Worm (Caenorhabditis elegans): Measurements from ENCODE around the gene osm-1.

Gene osm-1

ce11 chrX:16558776-16559175 is 18.3 kb downstream of the osm-1 start (continued):
- no peak for TF ChIP-seq nhr-42 (GFP tag; IDR thresholded peaks at IDR 0.05)
- 0 out of 2 replicates have a peak, but pooled peaks have one; percentile 54 for TF ChIP-seq dmd-8 (GFP tag; IDR thresholded peaks at IDR 0.05)
- TF ChIP-seq nhr-76 (tag; optimal IDR thresholded peaks at IDR 0.05): no peak
- no peak for TF ChIP-seq fos-1 (tag; optimal IDR thresholded peaks at IDR 0.05)
- TF ChIP-seq hlh-11 (tag; optimal IDR thresholded peaks at IDR 0.05): peak; percentile 45
- TF ChIP-seq spr-1 (tag; optimal IDR thresholded peaks at IDR 0.05): no peak
- TF ChIP-seq sdz-12 (GFP tag; optimal IDR thresholded peaks at IDR 0.05): no peak
- TF ChIP-seq Y105C5A.15 (GFP tag; IDR thresholded peaks at IDR 0.05): no peak
- peak; percentile 48; the same call in 1 of the 2 replicates for TF ChIP-seq pha-4 (GFP tag; IDR thresholded peaks at IDR 0.05)
- TF ChIP-seq pha-4 (tag; optimal IDR thresholded peaks at IDR 0.05): no peak
- TF ChIP-seq nhr-28 (tag; optimal IDR thresholded peaks at IDR 0.05): peak; percentile 27
- no peak for TF ChIP-seq Y5F2A.4 (GFP tag; optimal IDR thresholded peaks at IDR 0.05)
- no peak for TF ChIP-seq nhr-10 (tag; optimal IDR thresholded peaks at IDR 0.05)
- TF ChIP-seq arid-1 (GFP tag; conservative IDR thresholded peaks at IDR 0.05): no peak
- TF ChIP-seq dmd-9 (GFP tag; IDR thresholded peaks at IDR 0.05): no peak
- TF ChIP-seq rbr-2 (tag; optimal IDR thresholded peaks at IDR 0.05): no peak
- no peak for TF ChIP-seq attf-4 (tag; optimal IDR thresholded peaks at IDR 0.05)
- TF ChIP-seq egl-27 (tag; optimal IDR thresholded peaks at IDR 0.05): no peak
- no peak for TF ChIP-seq ctbp-1 (GFP tag; IDR thresholded peaks at IDR 0.05)
- no peak for TF ChIP-seq ceh-62 (tag; optimal IDR thresholded peaks at IDR 0.05)
- TF ChIP-seq unc-62 (GFP tag; optimal IDR thresholded peaks at IDR 0.05 in 1 of 2): no peak
- no peak for TF ChIP-seq unc-62 (tag; optimal IDR thresholded peaks at IDR 0.05)
- TF ChIP-seq lsy-2 (tag; optimal IDR thresholded peaks at IDR 0.05): peak in 1 of 2 experiments; percentile 52
- TF ChIP-seq daf-16 (GFP tag; optimal IDR thresholded peaks at IDR 0.05): peak in 1 of 2 experiments; percentile 46
- peak; percentile 44 for TF ChIP-seq daf-16 (tag; optimal IDR thresholded peaks at IDR 0.05)
- TF ChIP-seq hmg-1.1 (GFP tag; IDR thresholded peaks at IDR 0.05): peak; percentile 55; the same call in 1 of the 2 replicates
- no peak for TF ChIP-seq lir-3 (tag; optimal IDR thresholded peaks at IDR 0.05)
- TF ChIP-seq cey-2 (tag; optimal IDR thresholded peaks at IDR 0.05; ENCODE audit: borderline replicate concordance, insufficient read depth): no peak
- TF ChIP-seq lin-15B (tag; optimal IDR thresholded peaks at IDR 0.05): no peak
- 0 out of 2 replicates have a peak, but pooled peaks have one; percentile 27 for TF ChIP-seq ZK337.2 (GFP tag; IDR thresholded peaks at IDR 0.05)
- TF ChIP-seq nhr-25 (tag; optimal IDR thresholded peaks at IDR 0.05; ENCODE audit: borderline replicate concordance, insufficient read depth): no peak
- no peak for TF ChIP-seq madf-5 (GFP tag; IDR thresholded peaks at IDR 0.05)
- peak; percentile 6 for TF ChIP-seq nhr-48 (tag; optimal IDR thresholded peaks at IDR 0.05)
- TF ChIP-seq duxl-1 (tag; optimal IDR thresholded peaks at IDR 0.05; ENCODE audit: poor library complexity): peak; percentile 52
- no peak for TF ChIP-seq F37D6.2 (tag; optimal IDR thresholded peaks at IDR 0.05)
- no peak for TF ChIP-seq skn-1 (tag; optimal IDR thresholded peaks at IDR 0.05)
- TF ChIP-seq lin-1 (GFP tag; IDR thresholded peaks at IDR 0.05): peak; percentile 50; the same call in 1 of the 2 replicates
- TF ChIP-seq mes-2 (tag; optimal IDR thresholded peaks at IDR 0.05; ENCODE audit: poor library complexity, severe bottlenecking): peak; percentile 57
- peak; percentile 62 for TF ChIP-seq dve-1 (tag; optimal IDR thresholded peaks at IDR 0.05; ENCODE audit: insufficient read depth)
- TF ChIP-seq dmd-6 (GFP tag; IDR thresholded peaks at IDR 0.05): peak; percentile 47
- no peak for TF ChIP-seq php-3 (GFP tag; IDR thresholded peaks at IDR 0.05)
- no peak for TF ChIP-seq hif-1 (tag; optimal IDR thresholded peaks at IDR 0.05)
- TF ChIP-seq nhr-111 (GFP tag; optimal IDR thresholded peaks at IDR 0.05): no peak
- TF ChIP-seq daf-8 (GFP tag; IDR thresholded peaks at IDR 0.05): no peak
- TF ChIP-seq ama-1 (optimal IDR thresholded peaks at IDR 0.05): no peak
